Fruit fly (Drosophila melanogaster) whole organism, pupa: Measurements from ENCODE around the gene Ca-Ma2d.

Experiments
- CG10348 ChIP-seq: fragments of 200-800 bp; sonication (Bioruptor generic); IDR thresholded peaks from 2 replicates; pipeline ENCODE4 v1.3.6; 2022; ENCODE audit warnings: missing biosample characterization, missing genetic modification characterization
- CG12605 ChIP-seq: fragments of 200-800 bp; sonication (Bioruptor generic); IDR thresholded peaks from 2 replicates; pipeline ENCODE4 v1.3.6; 2022; ENCODE audit warnings: missing biosample characterization, missing genetic modification characterization
- CG13204 ChIP-seq: fragments of 200-800 bp; sonication (Bioruptor generic); optimal IDR thresholded peaks from 2 replicates; lab custom pipeline; 2018; ENCODE audit warnings: missing biosample characterization, mild to moderate bottlenecking, missing genetic modification characterization, moderate library complexity
- CG14655 ChIP-seq: fragments of 200-800 bp; sonication (Bioruptor generic); optimal IDR thresholded peaks from 3 replicates; lab custom pipeline; 2017; ENCODE audit warnings: mild to moderate bottlenecking, missing biosample characterization, missing genetic modification reagents, missing genetic modification characterization
- CG15710 ChIP-seq: fragments of 200-800 bp; sonication (Bioruptor generic); optimal IDR thresholded peaks from 2 replicates; lab custom pipeline; 2018; ENCODE audit warnings: missing biosample characterization, mild to moderate bottlenecking, missing genetic modification characterization, moderate library complexity
- CG17806 ChIP-seq: fragments of 200-800 bp; sonication (Bioruptor generic); optimal IDR thresholded peaks from 2 replicates; lab custom pipeline; 2018; ENCODE audit warnings: missing biosample characterization, mild to moderate bottlenecking, missing genetic modification characterization, moderate library complexity
- CG32121 ChIP-seq: fragments of 200-800 bp; sonication (Bioruptor generic); IDR thresholded peaks from 2 replicates; pipeline ENCODE4 v1.3.6; 2022; ENCODE audit warnings: missing biosample characterization, missing genetic modification characterization
- CG34367 ChIP-seq: fragments of 200-800 bp; sonication (Bioruptor generic); optimal IDR thresholded peaks from 2 replicates; lab custom pipeline; 2018; ENCODE audit warnings: missing biosample characterization, mild to moderate bottlenecking, missing genetic modification characterization
- CG4496 ChIP-seq: fragments of 200-800 bp; sonication (Bioruptor generic); IDR thresholded peaks from 3 replicates; pipeline ENCODE4 v1.3.6; 2022; ENCODE audit warnings: missing biosample characterization, missing genetic modification characterization
- CG8159 ChIP-seq: fragments of 200-800 bp; sonication (Bioruptor generic); optimal IDR thresholded peaks from 3 replicates; lab custom pipeline; 2018; ENCODE audit warnings: missing biosample characterization, mild to moderate bottlenecking, missing genetic modification characterization, moderate library complexity
- CG8301 ChIP-seq: fragments of 200-800 bp; sonication (Bioruptor generic); optimal IDR thresholded peaks from 2 replicates; lab custom pipeline; 2018; ENCODE audit warnings: missing biosample characterization, mild to moderate bottlenecking, missing genetic modification characterization
- CG9948 ChIP-seq: fragments of 200-800 bp; sonication (Bioruptor generic); optimal IDR thresholded peaks from 2 replicates; lab custom pipeline; 2018; ENCODE audit warnings: missing biosample characterization, mild to moderate bottlenecking, missing genetic modification characterization, moderate library complexity
- D1 ChIP-seq: fragments of 200-800 bp; sonication (Bioruptor generic); optimal IDR thresholded peaks from 2 replicates; lab custom pipeline; 2018; ENCODE audit warnings: missing biosample characterization, mild to moderate bottlenecking, missing genetic modification characterization, moderate library complexity
- EcR ChIP-seq: fragments of 200-800 bp; sonication (Bioruptor generic); optimal IDR thresholded peaks from 3 replicates; lab custom pipeline; 2019; ENCODE audit warnings: missing biosample characterization, missing genetic modification characterization, mild to moderate bottlenecking, moderate library complexity, missing genetic modification reagents
- Ets98B ChIP-seq: fragments of 200-800 bp; sonication (Bioruptor generic); IDR thresholded peaks from 2 replicates; pipeline ENCODE4 v1.3.6; 2022; ENCODE audit warnings: missing biosample characterization, missing genetic modification characterization
- Pif1A ChIP-seq: fragments of 200-800 bp; sonication (Bioruptor generic); optimal IDR thresholded peaks from 3 replicates; lab custom pipeline; 2016; ENCODE audit warnings: missing biosample characterization, missing genetic modification characterization
- Pif1B ChIP-seq: fragments of 200-800 bp; sonication (Bioruptor generic); optimal IDR thresholded peaks from 3 replicates; lab custom pipeline; 2016; ENCODE audit warnings: missing biosample characterization, missing genetic modification characterization
- Snoo ChIP-seq: fragments of 200-800 bp; sonication (Bioruptor generic); optimal IDR thresholded peaks from 3 replicates; lab custom pipeline; 2017; ENCODE audit warnings: missing biosample characterization, mild to moderate bottlenecking, missing genetic modification characterization, inconsistent platforms
- fd96Ca ChIP-seq: fragments of 200-800 bp; sonication (Bioruptor generic); IDR thresholded peaks from 3 replicates; pipeline ENCODE4 v1.3.6; 2022; ENCODE audit warnings: missing biosample characterization, missing genetic modification characterization
- gl ChIP-seq: fragments of 200-800 bp; sonication (Bioruptor generic); optimal IDR thresholded peaks from 2 replicates; lab custom pipeline; 2018; ENCODE audit warnings: missing biosample characterization, mild to moderate bottlenecking, missing genetic modification characterization
- rn ChIP-seq: fragments of 200-800 bp; sonication (Bioruptor generic); IDR thresholded peaks from 2 replicates; pipeline ENCODE4 v1.3.6; 2022; ENCODE audit warnings: missing biosample characterization, missing genetic modification characterization

Gene Ca-Ma2d

DNA sequence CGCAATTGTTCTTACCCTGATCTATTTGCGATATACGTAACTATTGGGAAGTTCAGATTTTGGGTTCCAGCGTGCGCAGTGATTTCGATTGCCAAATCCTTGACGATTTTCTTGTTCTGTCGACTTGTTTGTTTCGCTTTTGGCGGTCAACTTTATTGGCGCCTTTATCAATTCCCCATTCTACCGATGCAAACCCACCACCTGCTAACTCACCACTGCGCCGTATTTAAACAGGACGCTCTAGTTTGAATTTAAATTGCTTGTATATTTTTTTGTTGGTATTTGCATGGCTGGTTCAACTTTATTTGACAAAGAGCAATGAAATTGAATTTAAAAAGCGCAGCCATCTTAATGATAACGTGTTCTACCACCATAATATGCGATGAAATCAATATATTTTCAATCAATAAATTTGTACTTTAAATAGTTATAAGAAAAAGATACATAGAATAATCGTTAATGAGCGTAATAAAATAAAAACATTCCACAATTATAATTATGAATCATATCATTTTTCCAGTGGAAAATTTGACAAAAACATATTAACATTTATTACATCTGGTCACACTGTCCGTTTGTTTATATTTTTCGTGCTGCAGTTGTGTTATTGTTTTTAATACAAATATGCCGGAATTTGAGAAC, 30.4 kb downstream of the Ca-Ma2d start, which contains the start of the genes twe and CG4935:
twe (minus strand) TSS at position 302 of the 642 bp plus-strand sequence.
CG4935 (plus strand) TSS at position 566 of the 642 bp plus-strand sequence.
- TF ChIP-seq CG14655 (no peak), Ets98B (GFP tag; lab: Robert Waterston, UW) (no peak), rn (GFP tag; lab: Robert Waterston, UW) (no peak), CG4496 (GFP tag; lab: Robert Waterston, UW) (no peak)

DNA sequence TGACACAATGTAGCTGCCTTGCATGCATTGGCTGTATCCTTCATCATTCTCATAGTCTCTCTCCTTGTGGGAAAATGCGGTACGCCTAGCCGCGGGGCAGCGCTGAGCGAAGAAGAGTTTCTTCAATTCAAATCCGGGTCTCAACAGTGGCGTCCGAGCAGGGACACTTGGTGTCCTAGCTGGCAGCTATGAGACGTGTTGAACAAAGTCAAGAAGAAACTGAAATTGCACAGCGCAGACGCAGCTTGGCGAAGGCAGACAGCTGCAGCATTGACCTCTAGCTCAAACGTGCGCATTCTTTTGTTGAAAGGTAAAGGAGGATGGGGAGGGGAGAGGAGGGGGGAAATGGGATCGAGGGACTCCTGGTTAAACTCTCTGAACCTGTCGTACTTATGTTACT, 32.4 kb downstream of the Ca-Ma2d start:
- TF ChIP-seq Ets98B (GFP tag; lab: Robert Waterston, UW) (no peak), CG8301 (tag; lab: Kevin White, UChicago) (no peak), CG4496 (GFP tag; lab: Robert Waterston, UW) (no peak), CG10348 (GFP tag; lab: Robert Waterston, UW) (no peak), Pif1B (GFP tag; lab: Kevin White, UChicago) (no peak), gl (tag; lab: Kevin White, UChicago) (no peak), D1 (tag; lab: Kevin White, UChicago) (no peak), CG15710 (tag; lab: Kevin White, UChicago) (no peak), rn (GFP tag; lab: Robert Waterston, UW) (no peak), CG12605 (GFP tag; lab: Robert Waterston, UW) (no peak), fd96Ca (GFP tag; lab: Robert Waterston, UW) (no peak), CG14655 (no peak), CG34367 (no peak), CG32121 (GFP tag; lab: Robert Waterston, UW) (no peak), CG17806 (tag; lab: Kevin White, UChicago) (no peak), CG13204 (no peak), Snoo (tag; lab: Kevin White, UChicago) (no peak), CG9948 (no peak), EcR (GFP tag; lab: Kevin White, UChicago) (no peak)
- TF ChIP-seq, all 21 proteins: peak for 0

DNA sequence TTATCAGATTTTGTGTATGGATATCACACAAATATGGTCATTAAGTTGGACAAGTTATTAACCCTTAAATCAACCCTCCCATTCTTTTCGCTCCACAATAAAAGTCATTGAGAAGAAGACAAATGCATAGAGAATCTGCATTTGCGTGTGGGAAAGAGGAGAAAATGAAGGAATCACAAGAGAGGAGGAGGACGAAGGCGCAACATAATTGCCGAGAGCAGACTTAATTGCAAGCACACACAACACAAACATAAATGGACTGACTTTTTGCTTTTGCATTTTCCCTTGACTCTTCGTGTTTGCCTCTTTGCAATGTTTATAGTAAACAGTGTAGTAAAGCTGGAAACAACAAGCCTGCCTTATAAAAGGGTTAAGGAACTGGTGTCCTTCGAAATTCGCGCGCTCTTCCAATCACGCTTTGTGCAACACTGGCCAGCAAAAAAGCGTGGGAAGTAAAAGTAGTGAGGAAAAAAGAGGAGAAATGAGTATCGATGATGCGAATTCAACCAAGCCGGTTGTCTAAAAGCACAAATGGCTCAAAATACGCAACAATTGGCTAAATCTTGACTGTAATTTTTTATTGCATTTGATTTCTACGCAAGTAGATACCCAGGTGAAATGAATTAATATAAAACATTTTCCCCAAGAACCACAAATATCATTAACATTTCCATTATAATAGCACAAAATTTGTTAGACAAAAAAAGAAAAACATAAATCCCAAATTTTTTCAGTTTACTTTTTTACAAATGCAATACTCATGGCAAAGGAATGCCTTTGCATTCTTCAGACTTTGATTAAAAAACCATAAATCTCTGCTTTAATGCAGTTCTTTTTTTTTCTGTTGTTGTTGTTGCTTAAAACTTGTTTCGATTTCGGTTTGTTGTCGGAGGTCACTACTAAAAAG, 36.1 kb downstream of the Ca-Ma2d start:
- TF ChIP-seq CG8159 (tag; lab: Kevin White, UChicago): peak; percentile 43
- TF ChIP-seq EcR (GFP tag; lab: Kevin White, UChicago): peak; percentile 90
- no peak for TF ChIP-seq fd96Ca (GFP tag; lab: Robert Waterston, UW)
- peak; percentile 56 for TF ChIP-seq D1 (tag; lab: Kevin White, UChicago)
- TF ChIP-seq CG15710 (tag; lab: Kevin White, UChicago): peak; percentile 37
- TF ChIP-seq CG12605 (GFP tag; lab: Robert Waterston, UW): no peak
- TF ChIP-seq CG8301 (tag; lab: Kevin White, UChicago): peak; percentile 38
- peak; percentile 30 for TF ChIP-seq CG34367
- TF ChIP-seq Snoo (tag; lab: Kevin White, UChicago): no peak
- no peak for TF ChIP-seq CG4496 (GFP tag; lab: Robert Waterston, UW)
- TF ChIP-seq Ets98B (GFP tag; lab: Robert Waterston, UW): no peak
- TF ChIP-seq rn (GFP tag; lab: Robert Waterston, UW): no peak
- no peak for TF ChIP-seq CG10348 (GFP tag; lab: Robert Waterston, UW)
- no peak for TF ChIP-seq CG14655
- peak; percentile 48 for TF ChIP-seq CG9948
- no peak for TF ChIP-seq Pif1B (GFP tag; lab: Kevin White, UChicago)
- peak; percentile 49 for TF ChIP-seq CG17806 (tag; lab: Kevin White, UChicago)
- no peak for TF ChIP-seq gl (tag; lab: Kevin White, UChicago)
- no peak for TF ChIP-seq CG32121 (GFP tag; lab: Robert Waterston, UW)
- no peak for TF ChIP-seq CG13204
- TF ChIP-seq Pif1A (GFP tag; lab: Kevin White, UChicago): no peak

DNA sequence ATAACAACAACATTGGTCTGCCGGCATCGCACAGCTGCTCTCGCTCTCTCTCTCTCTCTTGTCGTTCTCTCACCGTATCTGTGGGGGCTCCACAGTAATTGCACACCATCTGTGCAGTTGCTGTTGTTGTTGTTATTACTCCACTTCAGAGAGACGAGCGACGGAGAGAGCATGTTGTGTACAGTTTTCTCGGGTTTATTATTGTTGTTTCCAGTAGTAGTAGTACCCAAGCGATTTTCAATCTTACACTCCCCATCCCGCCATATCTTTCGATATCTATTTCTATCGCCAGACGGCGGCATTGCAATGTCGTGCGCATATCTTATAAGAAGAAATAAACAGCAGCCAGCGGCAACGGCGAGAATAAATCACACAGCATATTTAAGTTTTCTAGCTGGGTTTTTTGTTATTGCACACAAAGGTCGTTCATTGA, 36.8 kb downstream of the Ca-Ma2d start:
- TF ChIP-seq CG4496 (GFP tag; lab: Robert Waterston, UW) (no peak), rn (GFP tag; lab: Robert Waterston, UW) (no peak), CG9948 (no peak), CG14655 (no peak), gl (tag; lab: Kevin White, UChicago) (no peak), Snoo (tag; lab: Kevin White, UChicago) (no peak), Pif1A (GFP tag; lab: Kevin White, UChicago) (no peak), CG15710 (tag; lab: Kevin White, UChicago) (no peak), CG17806 (tag; lab: Kevin White, UChicago) (no peak), Ets98B (GFP tag; lab: Robert Waterston, UW) (no peak), fd96Ca (GFP tag; lab: Robert Waterston, UW) (no peak), EcR (GFP tag; lab: Kevin White, UChicago) (peak; percentile 89), CG8159 (tag; lab: Kevin White, UChicago) (no peak), CG10348 (GFP tag; lab: Robert Waterston, UW) (no peak), CG13204 (peak; percentile 15), CG8301 (tag; lab: Kevin White, UChicago) (peak; percentile 17), CG32121 (GFP tag; lab: Robert Waterston, UW) (no peak), D1 (tag; lab: Kevin White, UChicago) (no peak)

DNA sequence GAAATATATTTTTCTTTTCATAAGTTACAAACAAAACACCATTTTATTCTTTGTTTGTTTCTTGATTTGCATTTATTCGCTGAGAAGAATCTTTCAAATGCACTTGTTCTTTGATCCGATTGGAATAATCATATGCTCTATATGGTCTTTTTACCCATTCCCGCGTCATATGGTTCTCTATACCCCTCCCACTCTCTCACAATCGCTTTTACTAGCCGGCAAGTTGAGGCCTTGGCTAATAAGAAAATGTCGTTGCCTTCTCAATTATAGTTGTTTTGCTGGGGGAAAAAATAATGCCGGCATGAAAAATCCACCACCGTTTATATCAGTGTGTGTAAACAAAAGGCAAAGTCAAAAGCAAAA, 37.6 kb downstream of the Ca-Ma2d start:
- TF ChIP-seq Snoo (tag; lab: Kevin White, UChicago) (no peak), gl (tag; lab: Kevin White, UChicago) (no peak), Pif1B (GFP tag; lab: Kevin White, UChicago) (peak; percentile 39)
